Worm (Caenorhabditis elegans): ENCODE data around the gene perm-5.

The perm-5 gene

ce11 chrIV:5667191-5667590, 36.1 kb downstream of the perm-5 start (continued):
- no peak for TF ChIP-seq zip-11 (GFP tag; IDR thresholded peaks at IDR 0.05)
- no peak for TF ChIP-seq nhr-25 (tag; optimal IDR thresholded peaks at IDR 0.05; ENCODE audit: borderline replicate concordance, insufficient read depth)
- no peak for TF ChIP-seq F44E2.7 (GFP tag; IDR thresholded peaks at IDR 0.05)
- TF ChIP-seq snpc-1.2 (GFP tag; IDR thresholded peaks at IDR 0.05), result no peak
- no peak for TF ChIP-seq unc-62 (GFP tag; optimal IDR thresholded peaks at IDR 0.05 in 1 of 2)
- no peak for TF ChIP-seq unc-62 (tag; optimal IDR thresholded peaks at IDR 0.05)
- no peak for TF ChIP-seq aly-2 (tag; optimal IDR thresholded peaks at IDR 0.05)
- TF ChIP-seq nhr-42 (GFP tag; IDR thresholded peaks at IDR 0.05), result no peak
- no peak for TF ChIP-seq attf-4 (tag; optimal IDR thresholded peaks at IDR 0.05)
- TF ChIP-seq daf-16 (GFP tag; optimal IDR thresholded peaks at IDR 0.05), result peak in 1 of 2 experiments; percentile 86
- TF ChIP-seq daf-16 (tag; optimal IDR thresholded peaks at IDR 0.05), result peak; percentile 88
- peak in 1 of 2 experiments; percentile 62 for TF ChIP-seq lsy-2 (tag; optimal IDR thresholded peaks at IDR 0.05)
- no peak for TF ChIP-seq daf-19 (GFP tag; conservative IDR thresholded peaks at IDR 0.05)
- TF ChIP-seq nhr-102 (tag; optimal IDR thresholded peaks at IDR 0.05), result no peak
- TF ChIP-seq rbr-2 (tag; optimal IDR thresholded peaks at IDR 0.05), result peak; percentile 5
- no peak for TF ChIP-seq arid-1 (GFP tag; conservative IDR thresholded peaks at IDR 0.05)
- TF ChIP-seq lin-15B (tag; optimal IDR thresholded peaks at IDR 0.05), result no peak
- no peak for TF ChIP-seq nhr-76 (tag; optimal IDR thresholded peaks at IDR 0.05)
- TF ChIP-seq ceh-44 (GFP tag; IDR thresholded peaks at IDR 0.05), result no peak
- TF ChIP-seq cey-2 (tag; optimal IDR thresholded peaks at IDR 0.05; ENCODE audit: borderline replicate concordance, insufficient read depth), result no peak
- no peak for TF ChIP-seq daf-12 (tag; optimal IDR thresholded peaks at IDR 0.05)
- TF ChIP-seq nhr-237 (tag; optimal IDR thresholded peaks at IDR 0.05), result no peak
- no peak for TF ChIP-seq egl-27 (tag; optimal IDR thresholded peaks at IDR 0.05)
- TF ChIP-seq T20F7.1 (GFP tag; optimal IDR thresholded peaks at IDR 0.05), result no peak
- no peak for TF ChIP-seq tag-97 (GFP tag; IDR thresholded peaks at IDR 0.05)
- no peak for TF ChIP-seq Y5F2A.4 (GFP tag; optimal IDR thresholded peaks at IDR 0.05)
- peak; percentile 15 for TF ChIP-seq duxl-1 (tag; optimal IDR thresholded peaks at IDR 0.05; ENCODE audit: poor library complexity)
- no peak for TF ChIP-seq egl-43 (GFP tag; IDR thresholded peaks at IDR 0.05)
- TF ChIP-seq daf-8 (GFP tag; IDR thresholded peaks at IDR 0.05), result no peak
- no peak for TF ChIP-seq lim-7 (GFP tag; IDR thresholded peaks at IDR 0.05)
- TF ChIP-seq sdz-12 (GFP tag; optimal IDR thresholded peaks at IDR 0.05), result no peak
- TF ChIP-seq saeg-2 (GFP tag; IDR thresholded peaks at IDR 0.05), result no peak
- no peak for TF ChIP-seq nhr-111 (GFP tag; optimal IDR thresholded peaks at IDR 0.05)
- TF ChIP-seq nhr-48 (tag; optimal IDR thresholded peaks at IDR 0.05), result no peak
- no peak for TF ChIP-seq T26A8.4 (GFP tag; IDR thresholded peaks at IDR 0.05)
- no peak for TF ChIP-seq zip-2 (tag; optimal IDR thresholded peaks at IDR 0.05)
- TF ChIP-seq pha-4 (GFP tag; IDR thresholded peaks at IDR 0.05), result no peak
- no peak for TF ChIP-seq pha-4 (tag; optimal IDR thresholded peaks at IDR 0.05)
- TF ChIP-seq hif-1 (tag; optimal IDR thresholded peaks at IDR 0.05), result peak in 1 of 2 experiments; percentile 23
- TF ChIP-seq lin-38 (GFP tag; IDR thresholded peaks at IDR 0.05), result no peak
- TF ChIP-seq ZK546.5 (tag; optimal IDR thresholded peaks at IDR 0.05), result no peak
- peak; percentile 16 for TF ChIP-seq nhr-77 (tag; optimal IDR thresholded peaks at IDR 0.05)
- no peak for TF ChIP-seq F10B5.3 (tag; optimal IDR thresholded peaks at IDR 0.05)
- no peak for TF ChIP-seq ztf-11 (tag; optimal IDR thresholded peaks at IDR 0.05)
- TF ChIP-seq php-3 (GFP tag; IDR thresholded peaks at IDR 0.05), result 0 out of 2 replicates have a peak, but pooled peaks have one; percentile 54
- TF ChIP-seq hlh-30 (tag; optimal IDR thresholded peaks at IDR 0.05; ENCODE audit: insufficient read depth), result peak; percentile 45
- peak; percentile 71 for TF ChIP-seq dve-1 (tag; optimal IDR thresholded peaks at IDR 0.05; ENCODE audit: insufficient read depth)
- no peak for TF ChIP-seq unc-130 (GFP tag; optimal IDR thresholded peaks at IDR 0.05)
- TF ChIP-seq mep-1 (tag; optimal IDR thresholded peaks at IDR 0.05), result peak; percentile 57
- TF ChIP-seq ces-1 (GFP tag; optimal IDR thresholded peaks at IDR 0.05), result no peak
- TF ChIP-seq nhr-28 (tag; optimal IDR thresholded peaks at IDR 0.05), result peak; percentile 50
- TF ChIP-seq unc-39 (tag; optimal IDR thresholded peaks at IDR 0.05), result no peak
